Worm (Caenorhabditis elegans) whole organism, L1 larva: ENCODE data around the gene C14A4.6.

ENCODE experiments used
- C34B4.2 ChIP-seq: sonication (generic microtip); optimal IDR thresholded peaks from 2 replicates; lab custom pipeline; 2017; ENCODE audit warnings: mild to moderate bottlenecking, missing genetic modification characterization, missing compliant biosample characterization
- F16B12.6 ChIP-seq: fragments of 150-350 bp; optimal IDR thresholded peaks from 2 replicates; lab custom pipeline; 2014; ENCODE audit warnings: missing biosample characterization, missing genetic modification characterization
- aly-2 ChIP-seq: fragments of 150-350 bp; optimal IDR thresholded peaks from 2 replicates; lab custom pipeline; 2014; ENCODE audit warnings: missing biosample characterization, missing genetic modification characterization
- ama-1 ChIP-seq: fragments of 150-350 bp; optimal IDR thresholded peaks from 2 replicates; lab custom pipeline; 2014
- blmp-1 ChIP-seq: fragments of 150-350 bp; optimal IDR thresholded peaks from 2 replicates; lab custom pipeline; 2014; ENCODE audit warnings: missing biosample characterization, missing genetic modification characterization
- ceh-63 ChIP-seq: fragments of 200-800 bp; sonication (Bioruptor generic); optimal IDR thresholded peaks from 2 replicates; lab custom pipeline; 2018; ENCODE audit warnings: mild to moderate bottlenecking, missing genetic modification characterization, missing compliant biosample characterization
- ceh-82 ChIP-seq, 3 experiments: fragments of 150-350 bp in 1 of 3; sonication (generic microtip) in 2 of 3; optimal IDR thresholded peaks; 2 replicates each; lab custom pipeline; 2014 to 2017; ENCODE audit warnings: missing biosample characterization in 3 of 3, missing genetic modification characterization in 3 of 3
- ceh-88 ChIP-seq: fragments of 200-800 bp; sonication (Bioruptor generic); IDR thresholded peaks from 2 replicates; pipeline ENCODE4 v1.3.6; 2022; ENCODE audit warnings: missing genetic modification characterization, missing compliant biosample characterization
- ces-1 ChIP-seq: fragments of 150-350 bp; optimal IDR thresholded peaks from 2 replicates; lab custom pipeline; 2014; ENCODE audit warnings: missing biosample characterization, missing genetic modification reagents, missing genetic modification characterization
- dsc-1 ChIP-seq: sonication (generic microtip); optimal IDR thresholded peaks from 2 replicates; lab custom pipeline; 2016; ENCODE audit warnings: mild to moderate bottlenecking, missing genetic modification characterization, missing compliant biosample characterization
- efl-1 ChIP-seq, 4 experiments: fragments of 150-350 bp; optimal IDR thresholded peaks in 3 of 4; peaks in 1 of 4; 1 replicate in 1 of 4; 2 replicates in 3 of 4; lab custom pipeline; 2014; ENCODE audit warnings: missing biosample characterization in 2 of 4, missing genetic modification characterization in 2 of 4, missing genetic modification reagents in 2 of 4
- efl-3 ChIP-seq: fragments of 200-800 bp; sonication (Bioruptor generic); optimal IDR thresholded peaks from 2 replicates; lab custom pipeline; 2018; ENCODE audit warnings: mild to moderate bottlenecking, missing genetic modification characterization, missing compliant biosample characterization
- egl-27 ChIP-seq, 2 experiments: fragments of 150-350 bp in 1 of 2; sonication (generic microtip); optimal IDR thresholded peaks; 3 replicates each; lab custom pipeline; 2017 to 2018; ENCODE audit warnings: missing biosample characterization in 2 of 2, missing genetic modification characterization in 2 of 2, missing genetic modification reagents in 2 of 2
- elt-2 ChIP-seq: sonication (generic microtip); optimal IDR thresholded peaks from 2 replicates; lab custom pipeline; 2016; ENCODE audit warnings: missing genetic modification characterization, mild to moderate bottlenecking, inconsistent platforms, missing compliant biosample characterization, missing genetic modification reagents
- elt-3 ChIP-seq, 6 experiments: fragments of 150-350 bp in 1 of 6; sonication (generic microtip); optimal IDR thresholded peaks; 2 replicates each; lab custom pipeline; 2017 to 2018; ENCODE audit warnings: missing biosample characterization in 6 of 6, missing genetic modification characterization in 6 of 6, inconsistent platforms in 1 of 6
- fkh-8 ChIP-seq: sonication (generic microtip); optimal IDR thresholded peaks from 2 replicates; lab custom pipeline; 2016; ENCODE audit warnings: mild to moderate bottlenecking, missing genetic modification characterization, missing compliant biosample characterization
- grh-1 ChIP-seq: fragments of 200-800 bp; sonication (Bioruptor generic); IDR thresholded peaks from 2 replicates; pipeline ENCODE4 v1.3.6; 2022; ENCODE audit warnings: missing genetic modification reagents, missing genetic modification characterization, missing compliant biosample characterization
- hlh-17 ChIP-seq: fragments of 200-800 bp; sonication (Bioruptor generic); optimal IDR thresholded peaks from 2 replicates; lab custom pipeline; 2018; ENCODE audit warnings: missing genetic modification characterization, mild to moderate bottlenecking, missing compliant biosample characterization, moderate library complexity, borderline replicate concordance
- hlh-4 ChIP-seq: sonication (generic microtip); optimal IDR thresholded peaks from 2 replicates; lab custom pipeline; 2016; ENCODE audit warnings: mild to moderate bottlenecking, missing genetic modification characterization, missing compliant biosample characterization
- jun-1 ChIP-seq: fragments of 150-350 bp; optimal IDR thresholded peaks from 2 replicates; lab custom pipeline; 2014; ENCODE audit warnings: missing biosample characterization, missing genetic modification reagents, missing genetic modification characterization
- lin-13 ChIP-seq: fragments of 150-350 bp; optimal IDR thresholded peaks from 2 replicates; lab custom pipeline; 2014; ENCODE audit warnings: missing biosample characterization, missing genetic modification reagents, missing genetic modification characterization
- lin-14 ChIP-seq: fragments of 200-800 bp; sonication (Bioruptor generic); optimal IDR thresholded peaks from 2 replicates; lab custom pipeline; 2018; ENCODE audit warnings: mild to moderate bottlenecking, missing genetic modification characterization, moderate library complexity, missing compliant biosample characterization
- lin-39 ChIP-seq: fragments of 150-350 bp; optimal IDR thresholded peaks from 2 replicates; lab custom pipeline; 2014; ENCODE audit warnings: missing biosample characterization, missing genetic modification reagents, missing genetic modification characterization
- lir-3 ChIP-seq: sonication (generic microtip); optimal IDR thresholded peaks from 2 replicates; lab custom pipeline; 2016; ENCODE audit warnings: mild to moderate bottlenecking, missing genetic modification characterization, moderate library complexity, missing compliant biosample characterization; ENCODE audit not compliant: poor library complexity
- lsy-2 ChIP-seq, 2 experiments: fragments of 150-350 bp; optimal IDR thresholded peaks; 2 replicates each; lab custom pipeline; 2014; ENCODE audit warnings: missing biosample characterization in 2 of 2, missing genetic modification characterization in 2 of 2
- mdl-1 ChIP-seq, 2 experiments: fragments of 150-350 bp; optimal IDR thresholded peaks; 2 replicates each; lab custom pipeline; 2014 to 2017; ENCODE audit warnings: missing biosample characterization in 2 of 2, missing genetic modification characterization in 2 of 2, inconsistent platforms in 1 of 2
- mef-2 ChIP-seq: fragments of 150-350 bp; optimal IDR thresholded peaks from 2 replicates; lab custom pipeline; 2014; ENCODE audit warnings: missing biosample characterization, missing genetic modification characterization
- nhr-11 ChIP-seq: fragments of 150-350 bp; optimal IDR thresholded peaks from 2 replicates; lab custom pipeline; 2014; ENCODE audit warnings: missing biosample characterization, missing genetic modification characterization
- nhr-237 ChIP-seq: fragments of 150-350 bp; optimal IDR thresholded peaks from 2 replicates; lab custom pipeline; 2014; ENCODE audit warnings: missing biosample characterization, missing genetic modification characterization
- nhr-28 ChIP-seq: fragments of 150-350 bp; optimal IDR thresholded peaks from 2 replicates; lab custom pipeline; 2014; ENCODE audit warnings: missing biosample characterization, missing genetic modification characterization
- nhr-47 ChIP-seq: sonication (generic microtip); optimal IDR thresholded peaks from 2 replicates; lab custom pipeline; 2016; ENCODE audit warnings: mild to moderate bottlenecking, missing genetic modification characterization, moderate library complexity, missing compliant biosample characterization
- nhr-71 ChIP-seq: sonication (generic microtip); optimal IDR thresholded peaks from 2 replicates; lab custom pipeline; 2016; ENCODE audit warnings: mild to moderate bottlenecking, missing genetic modification characterization, moderate library complexity, missing compliant biosample characterization
- nhr-77 ChIP-seq: fragments of 150-350 bp; optimal IDR thresholded peaks from 2 replicates; lab custom pipeline; 2014; ENCODE audit warnings: missing biosample characterization, missing genetic modification characterization
- nhr-85 ChIP-seq: sonication (generic microtip); peaks from one replicate; lab custom pipeline; 2016; ENCODE audit warnings: missing genetic modification characterization, inconsistent platforms, missing compliant biosample characterization
- pag-3 ChIP-seq: sonication (generic microtip); optimal IDR thresholded peaks from 2 replicates; lab custom pipeline; 2017; ENCODE audit warnings: missing genetic modification characterization, mild to moderate bottlenecking, missing compliant biosample characterization, antibody characterized with exemption, borderline replicate concordance; ENCODE audit not compliant: insufficient read depth
- pax-3 ChIP-seq: fragments of 200-800 bp; sonication (Bioruptor generic); optimal IDR thresholded peaks from 2 replicates; lab custom pipeline; 2018; ENCODE audit warnings: mild to moderate bottlenecking, missing genetic modification characterization, moderate library complexity, missing compliant biosample characterization
- rnt-1 ChIP-seq: sonication (generic microtip); optimal IDR thresholded peaks from 2 replicates; lab custom pipeline; 2016; ENCODE audit warnings: mild to moderate bottlenecking, missing genetic modification characterization, moderate library complexity, missing compliant biosample characterization
- snpc-4 ChIP-seq: fragments of 150-350 bp; optimal IDR thresholded peaks from 2 replicates; lab custom pipeline; 2014; ENCODE audit warnings: missing biosample characterization, missing genetic modification characterization
- sox-4 ChIP-seq: sonication (generic microtip); optimal IDR thresholded peaks from 2 replicates; lab custom pipeline; 2016; ENCODE audit warnings: missing genetic modification characterization, missing compliant biosample characterization
- sup-37 ChIP-seq: fragments of 200-800 bp; sonication (Bioruptor generic); optimal IDR thresholded peaks from 2 replicates; lab custom pipeline; 2018; ENCODE audit warnings: mild to moderate bottlenecking, missing genetic modification characterization, missing compliant biosample characterization
- tlp-1 ChIP-seq: fragments of 150-350 bp; optimal IDR thresholded peaks from 2 replicates; lab custom pipeline; 2014; ENCODE audit warnings: missing biosample characterization, missing genetic modification characterization
- unc-62 ChIP-seq: fragments of 150-350 bp; optimal IDR thresholded peaks from 2 replicates; lab custom pipeline; 2014; ENCODE audit warnings: missing biosample characterization, missing genetic modification reagents, missing genetic modification characterization
- unc-86 ChIP-seq: sonication (generic microtip); optimal IDR thresholded peaks from 2 replicates; lab custom pipeline; 2016; ENCODE audit warnings: missing genetic modification characterization, missing compliant biosample characterization
- unc-98 ChIP-seq: fragments of 200-800 bp; sonication (Bioruptor generic); IDR thresholded peaks from 2 replicates; pipeline ENCODE4 v1.3.6; 2022; ENCODE audit warnings: missing genetic modification characterization, missing compliant biosample characterization
- vab-15 ChIP-seq: sonication (generic microtip); optimal IDR thresholded peaks from 2 replicates; lab custom pipeline; 2017; ENCODE audit warnings: missing genotype, mild to moderate bottlenecking, missing genetic modification characterization, missing compliant biosample characterization
- xbp-1 ChIP-seq: sonication (generic microtip); optimal IDR thresholded peaks from 2 replicates; lab custom pipeline; 2016; ENCODE audit warnings: missing genetic modification characterization, missing compliant biosample characterization
- zag-1 ChIP-seq: fragments of 150-350 bp; optimal IDR thresholded peaks from 2 replicates; lab custom pipeline; 2014; ENCODE audit warnings: missing biosample characterization, missing genetic modification characterization

C14A4.6 gene

ce11 chrII:10556550-10557205 is 37.9 kb downstream of the C14A4.6 start:
- peak in 1 of 2 experiments; percentile 27 for TF ChIP-seq lsy-2 (tag; optimal IDR thresholded peaks at IDR 0.05; lab: Kevin White, UChicago)
- TF ChIP-seq efl-3 (GFP tag; lab: Kevin White, UChicago): no peak
- peak in 1 of 2 experiments; percentile 5 for TF ChIP-seq efl-1 (optimal IDR thresholded peaks at IDR 0.05; lab: Kevin White, UChicago)
- peak in 1 of 2 experiments; percentile 91 for TF ChIP-seq efl-1 (GFP tag; optimal IDR thresholded peaks at IDR 0.05 in 1 of 2; lab: Kevin White, UChicago)
- TF ChIP-seq dsc-1: no peak
- TF ChIP-seq ceh-63: no peak
- peak; percentile 12 for TF ChIP-seq jun-1 (tag; lab: Kevin White, UChicago)
- TF ChIP-seq rnt-1: peak; percentile 22

- TF ChIP-seq unc-98 (GFP tag; lab: Robert Waterston, UW) (no peak), lin-13 (peak; percentile 45), C34B4.2 (no peak), ceh-82 (tag; optimal IDR thresholded peaks at IDR 0.05; lab: Kevin White, UChicago) (peak in 1 of 3 experiments; percentile 17), aly-2 (tag; lab: Kevin White, UChicago) (no peak), lin-14 (GFP tag; lab: Kevin White, UChicago) (peak; percentile 89), snpc-4 (tag; lab: Kevin White, UChicago) (peak; percentile 25), pax-3 (no peak), sup-37 (GFP tag; lab: Kevin White, UChicago) (no peak), pag-3 (no peak), lsy-2 (tag; optimal IDR thresholded peaks at IDR 0.05; lab: Kevin White, UChicago) (peak; percentile 44 to 68), vab-15 (tag; lab: Kevin White, UChicago) (no peak), ama-1 (lab: Kevin White, UChicago) (peak; percentile 64), blmp-1 (tag; lab: Kevin White, UChicago) (peak; percentile 85), nhr-11 (peak; percentile 45), hlh-4 (no peak), ces-1 (GFP tag; lab: Kevin White, UChicago) (no peak), efl-1 (optimal IDR thresholded peaks at IDR 0.05; lab: Kevin White, UChicago) (peak; percentile 40 to 56), efl-1 (GFP tag; optimal IDR thresholded peaks at IDR 0.05 in 1 of 2; lab: Kevin White, UChicago) (peak in 1 of 2 experiments; percentile 93), nhr-85 (peak; percentile 97), zag-1 (no peak), fkh-8 (no peak), sox-4 (tag; lab: Kevin White, UChicago) (no peak), ceh-63 (no peak), mdl-1 (tag; optimal IDR thresholded peaks at IDR 0.05; lab: Kevin White, UChicago) (peak in 1 of 2 experiments; percentile 61), lin-39 (tag; lab: Kevin White, UChicago) (peak; percentile 22), ceh-88 (GFP tag; lab: Robert Waterston, UW) (peak; percentile 27; the same call in 1 of the 2 replicates), grh-1 (GFP tag; lab: Robert Waterston, UW) (0 out of 2 replicates have a peak, but pooled peaks have one; percentile 37), nhr-77 (tag; lab: Kevin White, UChicago) (peak; percentile 11), elt-3 (tag; optimal IDR thresholded peaks at IDR 0.05; lab: Kevin White, UChicago) (peak in 2 of 6 experiments; percentile 37 to 61), nhr-237 (tag; lab: Kevin White, UChicago) (no peak), tlp-1 (tag; lab: Kevin White, UChicago) (no peak), F16B12.6 (tag; lab: Kevin White, UChicago) (peak; percentile 5), mef-2 (tag; lab: Kevin White, UChicago) (no peak), dsc-1 (peak; percentile 37), nhr-28 (no peak), xbp-1 (tag; lab: Kevin White, UChicago) (peak; percentile 55), elt-2 (tag; lab: Kevin White, UChicago) (peak; percentile 61), nhr-47 (tag; lab: Kevin White, UChicago) (peak; percentile 64), hlh-17 (GFP tag; lab: Kevin White, UChicago) (no peak), nhr-71 (tag; lab: Kevin White, UChicago) (peak; percentile 92), unc-62 (no peak), egl-27 (tag; optimal IDR thresholded peaks at IDR 0.05; lab: Kevin White, UChicago) (peak in 1 of 2 experiments; percentile 60), unc-86 (tag; lab: Kevin White, UChicago) (no peak), lir-3 (tag; lab: Kevin White, UChicago) (peak; percentile 46)
Measured at ce11 chrII:10555484-10556075, 39.0 kb downstream of the C14A4.6 start.
